Worm (Caenorhabditis elegans): ENCODE results near the gene Y38E10A.3.

DNA sequence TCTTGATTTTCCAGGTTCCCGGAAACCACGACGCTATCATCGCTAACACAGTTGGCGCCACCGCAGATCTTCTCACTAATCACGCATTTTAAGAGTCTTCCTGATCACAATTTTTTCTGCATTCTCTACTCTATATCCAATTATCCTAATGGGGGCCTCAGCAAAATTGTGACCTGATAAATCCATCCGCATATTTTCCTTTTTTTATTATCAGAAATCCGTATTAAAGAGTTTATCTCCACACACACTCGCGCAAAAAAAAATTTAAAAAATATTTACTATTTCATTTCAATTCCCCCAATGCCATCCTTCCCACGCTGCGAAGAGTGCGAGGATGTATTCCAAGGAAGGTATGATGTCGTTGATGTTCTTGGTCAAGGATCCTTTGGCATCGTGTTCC, 32.3 kb upstream of the Y38E10A.3 start, which contains the start of gene Y38E10A.8:
- TF ChIP-seq nhr-77 (tag; optimal IDR thresholded peaks at IDR 0.05): no peak
- TF ChIP-seq ama-1 (optimal IDR thresholded peaks at IDR 0.05): no peak
- no peak for TF ChIP-seq lin-39 (tag; optimal IDR thresholded peaks at IDR 0.05)
- TF ChIP-seq ztf-4 (tag; optimal IDR thresholded peaks at IDR 0.05): no peak
- TF ChIP-seq nhr-23 (tag; optimal IDR thresholded peaks at IDR 0.05): no peak
- no peak for TF ChIP-seq nhr-237 (tag; optimal IDR thresholded peaks at IDR 0.05)
- TF ChIP-seq unc-39 (tag; optimal IDR thresholded peaks at IDR 0.05): no peak
- no peak for TF ChIP-seq elt-3 (tag; optimal IDR thresholded peaks at IDR 0.05)
- no peak for TF ChIP-seq ceh-82 (tag; optimal IDR thresholded peaks at IDR 0.05)
- TF ChIP-seq mbf-1 (tag; optimal IDR thresholded peaks at IDR 0.05): no peak
- TF ChIP-seq fos-1 (tag; optimal IDR thresholded peaks at IDR 0.05): no peak
- TF ChIP-seq R02D3.7 (tag; optimal IDR thresholded peaks at IDR 0.05): no peak
